Fruit fly (Drosophila melanogaster): Measurements from ENCODE around the gene Ir93a.

- TF ChIP-seq CTCF (optimal IDR thresholded peaks at IDR 0.05) (peak; percentile 80), CG8478 (optimal IDR thresholded peaks at IDR 0.05) (no peak)
Observed at dm6 chr3R:20908641-20909040, 48.9 kb upstream of the Ir93a start.
